Worm (Caenorhabditis elegans): ENCODE data around the gene R09H10.1.

R09H10.1 gene

DNA sequence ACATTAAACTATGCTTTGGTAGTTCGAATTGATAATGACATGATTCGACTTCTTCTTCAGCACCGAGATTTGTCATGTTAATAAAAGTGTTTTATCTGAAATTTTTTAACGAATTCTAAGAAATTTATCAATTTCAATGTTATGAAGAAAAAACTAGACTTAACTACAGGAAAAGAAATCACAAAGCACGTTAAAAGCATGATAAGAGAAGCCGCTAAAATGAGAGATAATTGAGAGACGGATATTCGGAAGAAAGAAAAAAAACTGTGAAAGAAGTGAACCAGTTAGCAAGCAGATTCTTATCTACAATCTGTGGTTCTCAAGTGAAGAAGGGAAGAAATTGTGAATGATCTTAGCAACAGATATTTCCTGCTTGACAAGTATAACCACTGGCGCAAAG lies 11.0 kb upstream of the R09H10.1 start, which contains the start of gene C43F9.4:
Gene C43F9.4 (minus strand): TSS at position 101 of the 400 bp plus-strand sequence.
- TF ChIP-seq hnd-1 (tag; optimal IDR thresholded peaks at IDR 0.05) (no peak), ceh-13 (GFP tag; optimal IDR thresholded peaks at IDR 0.05) (no peak), ets-7 (tag; optimal IDR thresholded peaks at IDR 0.05) (no peak), flt-1 (GFP tag; IDR thresholded peaks at IDR 0.05) (no peak), ceh-36 (tag; optimal IDR thresholded peaks at IDR 0.05) (no peak), hmg-4 (GFP tag; optimal IDR thresholded peaks at IDR 0.05) (no peak), F13C5.2 (tag; optimal IDR thresholded peaks at IDR 0.05) (no peak), tbx-11 (GFP tag; IDR thresholded peaks at IDR 0.05) (no peak), ama-1 (optimal IDR thresholded peaks at IDR 0.05) (no peak), sea-1 (GFP tag; conservative IDR thresholded peaks at IDR 0.05) (no peak), scrt-1 (GFP tag; IDR thresholded peaks at IDR 0.05) (no peak), tbx-37 (GFP tag; conservative IDR thresholded peaks at IDR 0.05) (no peak), pes-1 (GFP tag; IDR thresholded peaks at IDR 0.05) (no peak)

DNA sequence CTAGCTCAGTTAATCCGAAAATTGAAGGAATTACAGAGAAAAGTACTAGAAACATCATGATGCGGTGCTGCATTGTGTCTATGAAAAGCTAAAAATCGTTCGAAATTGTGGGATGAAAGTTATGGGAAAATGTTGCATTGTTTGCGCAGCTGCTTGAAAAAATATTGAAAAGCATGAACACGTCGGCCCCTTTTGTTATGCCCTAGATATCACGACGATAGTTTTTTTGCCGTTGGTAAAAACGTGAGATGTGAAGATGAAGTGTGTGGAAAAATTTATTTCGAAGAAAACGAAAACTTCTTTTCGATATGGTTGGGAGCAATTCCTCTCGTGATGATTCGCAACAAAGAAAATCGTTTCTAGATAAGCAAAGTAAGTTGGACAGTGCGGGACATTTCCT lies 9.4 kb upstream of the R09H10.1 start, which contains the start of the genes C43F9.5 and nkb-2:
Gene C43F9.5 (minus strand): TSS at position 101 of the 400 bp plus-strand sequence.
Gene nkb-2 (plus strand): TSS at position 277 of the 400 bp plus-strand sequence.
- no peak for TF ChIP-seq ets-7 (tag; optimal IDR thresholded peaks at IDR 0.05)
- TF ChIP-seq hnd-1 (tag; optimal IDR thresholded peaks at IDR 0.05) = no peak
- TF ChIP-seq pes-1 (GFP tag; IDR thresholded peaks at IDR 0.05) = no peak
- no peak for TF ChIP-seq ceh-36 (tag; optimal IDR thresholded peaks at IDR 0.05)
- TF ChIP-seq tbx-11 (GFP tag; IDR thresholded peaks at IDR 0.05) = no peak
- no peak for TF ChIP-seq ama-1 (optimal IDR thresholded peaks at IDR 0.05)
- TF ChIP-seq hmg-4 (GFP tag; optimal IDR thresholded peaks at IDR 0.05) = no peak
- TF ChIP-seq tra-4 (tag; optimal IDR thresholded peaks at IDR 0.05) = no peak
- no peak for TF ChIP-seq aly-1 (tag; optimal IDR thresholded peaks at IDR 0.05)
- TF ChIP-seq ceh-13 (GFP tag; optimal IDR thresholded peaks at IDR 0.05) = no peak
- no peak for TF ChIP-seq hmbx-1 (tag; optimal IDR thresholded peaks at IDR 0.05)
- TF ChIP-seq B0310.2 (tag; optimal IDR thresholded peaks at IDR 0.05) = no peak
- TF ChIP-seq flt-1 (GFP tag; IDR thresholded peaks at IDR 0.05) = no peak
- TF ChIP-seq F13C5.2 (tag; optimal IDR thresholded peaks at IDR 0.05) = no peak
- no peak for TF ChIP-seq scrt-1 (GFP tag; IDR thresholded peaks at IDR 0.05)
- no peak for TF ChIP-seq tbx-37 (GFP tag; conservative IDR thresholded peaks at IDR 0.05)
- TF ChIP-seq sea-1 (GFP tag; conservative IDR thresholded peaks at IDR 0.05) = no peak

DNA sequence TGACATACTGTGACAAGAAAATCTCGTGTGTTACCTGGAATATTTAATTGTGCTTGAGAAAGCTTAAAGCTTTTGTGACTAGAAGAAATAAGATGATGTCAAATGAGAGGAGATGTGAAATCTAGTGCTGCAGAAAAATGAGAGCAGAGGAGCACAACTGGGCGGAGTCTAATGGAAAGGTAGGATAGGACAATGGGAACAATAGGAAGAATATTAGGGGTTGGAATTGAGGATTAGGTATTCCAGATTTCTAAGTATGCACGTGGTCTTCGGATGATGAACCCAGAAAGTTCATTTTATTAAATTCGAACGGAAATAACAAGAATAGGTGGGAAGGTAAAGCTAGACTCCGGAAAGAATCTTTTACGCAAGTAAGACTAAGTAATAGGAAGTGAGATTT lies 6.5 kb upstream of the R09H10.1 start, which contains the start of gene C43F9.7:
Gene C43F9.7 (minus strand): TSS at position 101 of the 400 bp plus-strand sequence.
- no peak for TF ChIP-seq tra-4 (tag; optimal IDR thresholded peaks at IDR 0.05)
- TF ChIP-seq hnd-1 (tag; optimal IDR thresholded peaks at IDR 0.05) = no peak
- no peak for TF ChIP-seq aly-1 (tag; optimal IDR thresholded peaks at IDR 0.05)
- TF ChIP-seq pes-1 (GFP tag; IDR thresholded peaks at IDR 0.05) = no peak
- no peak for TF ChIP-seq sea-1 (GFP tag; conservative IDR thresholded peaks at IDR 0.05)
- TF ChIP-seq ama-1 (optimal IDR thresholded peaks at IDR 0.05) = no peak
- no peak for TF ChIP-seq hmbx-1 (tag; optimal IDR thresholded peaks at IDR 0.05)
- no peak for TF ChIP-seq F13C5.2 (tag; optimal IDR thresholded peaks at IDR 0.05)
- no peak for TF ChIP-seq ceh-36 (tag; optimal IDR thresholded peaks at IDR 0.05)
- no peak for TF ChIP-seq flt-1 (GFP tag; IDR thresholded peaks at IDR 0.05)
- no peak for TF ChIP-seq hmg-4 (GFP tag; optimal IDR thresholded peaks at IDR 0.05)
- no peak for TF ChIP-seq ceh-13 (GFP tag; optimal IDR thresholded peaks at IDR 0.05)
- no peak for TF ChIP-seq tbx-11 (GFP tag; IDR thresholded peaks at IDR 0.05)
- no peak for TF ChIP-seq ets-7 (tag; optimal IDR thresholded peaks at IDR 0.05)
- no peak for TF ChIP-seq tbx-37 (GFP tag; conservative IDR thresholded peaks at IDR 0.05)
- TF ChIP-seq B0310.2 (tag; optimal IDR thresholded peaks at IDR 0.05) = no peak
- no peak for TF ChIP-seq scrt-1 (GFP tag; IDR thresholded peaks at IDR 0.05)

DNA sequence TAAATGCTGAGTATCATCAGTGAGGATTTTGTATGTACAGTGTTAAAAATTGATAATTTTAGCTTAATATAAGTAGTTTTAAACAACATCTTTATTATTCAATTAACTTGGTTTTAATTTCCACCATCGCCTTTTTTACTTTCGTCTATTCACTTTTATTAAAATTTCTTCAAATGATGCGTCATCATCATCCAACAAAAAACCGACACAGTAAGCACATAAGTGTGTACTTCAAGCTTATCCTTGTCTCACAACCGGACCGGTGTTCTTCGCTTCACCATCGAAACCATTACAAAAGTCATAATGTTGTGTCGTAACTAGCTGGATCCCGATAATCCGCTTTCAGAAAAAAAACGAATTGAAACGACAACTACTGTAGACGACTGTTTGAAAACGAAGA lies 3.6 kb upstream of the R09H10.1 start, which contains the start of gene C43F9.11:
Gene C43F9.11 (plus strand): TSS at position 301 of the 400 bp plus-strand sequence.
- TF ChIP-seq hmbx-1 (tag; optimal IDR thresholded peaks at IDR 0.05) = no peak
- no peak for TF ChIP-seq ama-1 (optimal IDR thresholded peaks at IDR 0.05)
- no peak for TF ChIP-seq aly-1 (tag; optimal IDR thresholded peaks at IDR 0.05)
- TF ChIP-seq ceh-36 (tag; optimal IDR thresholded peaks at IDR 0.05) = no peak
- TF ChIP-seq ets-7 (tag; optimal IDR thresholded peaks at IDR 0.05) = no peak
- TF ChIP-seq sea-1 (GFP tag; conservative IDR thresholded peaks at IDR 0.05) = no peak

DNA sequence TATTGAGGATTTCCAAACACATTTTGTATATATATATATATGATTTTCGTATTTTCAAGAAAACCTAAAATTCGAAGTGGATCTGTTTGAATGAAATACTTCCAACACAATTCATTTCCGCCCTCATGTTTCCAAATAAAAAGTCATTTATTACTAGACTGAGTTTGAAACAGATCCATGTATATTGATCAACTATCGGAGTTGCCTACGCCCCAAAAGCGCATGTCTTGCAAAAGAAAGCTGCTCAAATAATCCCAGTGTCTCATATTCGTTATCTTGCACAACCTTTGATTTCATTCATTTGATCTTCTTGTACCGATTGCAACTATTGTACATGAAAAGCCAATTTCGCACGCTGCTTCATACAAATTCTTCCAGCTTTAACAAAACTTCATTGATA lies 2.6 kb downstream of the R09H10.1 start, which contains the start of gene R09H10.2:
Gene R09H10.2 (plus strand): TSS at position 301 of the 400 bp plus-strand sequence.
- TF ChIP-seq tbx-11 (GFP tag; IDR thresholded peaks at IDR 0.05) (no peak), aly-1 (tag; optimal IDR thresholded peaks at IDR 0.05) (no peak), scrt-1 (GFP tag; IDR thresholded peaks at IDR 0.05) (no peak), ceh-13 (GFP tag; optimal IDR thresholded peaks at IDR 0.05) (no peak), tbx-37 (GFP tag; conservative IDR thresholded peaks at IDR 0.05) (no peak), hmbx-1 (tag; optimal IDR thresholded peaks at IDR 0.05) (no peak), flt-1 (GFP tag; IDR thresholded peaks at IDR 0.05) (no peak), hnd-1 (tag; optimal IDR thresholded peaks at IDR 0.05) (no peak), tra-4 (tag; optimal IDR thresholded peaks at IDR 0.05) (no peak), sea-1 (GFP tag; conservative IDR thresholded peaks at IDR 0.05) (no peak), pes-1 (GFP tag; IDR thresholded peaks at IDR 0.05) (no peak), B0310.2 (tag; optimal IDR thresholded peaks at IDR 0.05) (no peak), ama-1 (optimal IDR thresholded peaks at IDR 0.05) (no peak), hmg-4 (GFP tag; optimal IDR thresholded peaks at IDR 0.05) (no peak), F13C5.2 (tag; optimal IDR thresholded peaks at IDR 0.05) (no peak), ets-7 (tag; optimal IDR thresholded peaks at IDR 0.05) (no peak), ceh-36 (tag; optimal IDR thresholded peaks at IDR 0.05) (no peak)

DNA sequence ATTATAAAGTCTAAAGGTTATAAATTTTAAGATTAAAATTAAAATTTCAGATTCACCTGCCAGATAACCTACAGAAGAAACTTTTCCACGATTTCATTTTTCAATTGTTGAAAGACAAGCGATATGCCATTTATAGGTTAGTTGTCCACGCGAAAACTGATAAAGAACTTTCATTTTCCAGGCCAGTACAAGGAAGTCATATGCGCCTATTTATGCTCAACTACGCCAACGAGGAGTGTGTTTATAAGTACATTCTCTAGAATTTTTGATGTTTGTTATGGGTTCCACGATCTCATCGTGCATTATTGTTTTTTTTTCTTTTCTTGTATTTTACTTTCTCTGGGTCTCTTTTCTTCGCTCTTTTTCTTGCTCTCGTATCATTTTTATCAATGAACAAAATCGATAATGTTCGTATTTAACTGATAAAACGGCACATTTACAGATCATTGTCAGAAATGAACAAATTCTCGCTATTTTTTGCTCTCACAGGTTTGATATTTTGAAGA lies 6.5 kb downstream of the R09H10.1 start, which contains the start of gene R09H10.3:
Gene R09H10.3 (plus strand): TSS at position 456 of the 506 bp plus-strand sequence.
- TF ChIP-seq tbx-11 (GFP tag; IDR thresholded peaks at IDR 0.05) (no peak), pes-1 (GFP tag; IDR thresholded peaks at IDR 0.05) (no peak), ceh-13 (GFP tag; optimal IDR thresholded peaks at IDR 0.05) (no peak), hnd-1 (tag; optimal IDR thresholded peaks at IDR 0.05) (no peak), B0310.2 (tag; optimal IDR thresholded peaks at IDR 0.05) (no peak), hmbx-1 (tag; optimal IDR thresholded peaks at IDR 0.05) (no peak), tra-4 (tag; optimal IDR thresholded peaks at IDR 0.05) (no peak), flt-1 (GFP tag; IDR thresholded peaks at IDR 0.05) (no peak), hmg-4 (GFP tag; optimal IDR thresholded peaks at IDR 0.05) (no peak)

DNA sequence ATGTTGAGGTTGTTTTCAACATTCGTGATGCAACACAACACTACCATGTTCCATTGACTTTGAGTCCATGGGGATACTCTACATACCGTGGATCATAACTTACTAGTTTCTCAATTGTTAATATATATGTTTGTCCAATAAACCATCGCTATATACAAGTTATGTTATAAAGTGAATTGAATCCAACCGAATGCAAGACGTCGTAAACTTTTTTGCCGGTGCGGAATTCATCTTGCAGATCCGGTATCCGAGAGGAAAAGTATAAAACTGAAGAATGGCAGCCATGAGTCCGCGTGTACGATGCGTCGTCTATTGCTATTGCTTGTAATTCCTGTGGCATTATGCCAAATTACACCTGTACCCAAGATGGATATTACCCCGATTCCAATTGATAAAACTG lies 8.2 kb downstream of the R09H10.1 start, which contains the start of gene R09H10.6:
Gene R09H10.6 (plus strand): TSS at position 301 of the 400 bp plus-strand sequence.
- TF ChIP-seq ets-7 (tag; optimal IDR thresholded peaks at IDR 0.05) = no peak
- no peak for TF ChIP-seq pes-1 (GFP tag; IDR thresholded peaks at IDR 0.05)
- no peak for TF ChIP-seq flt-1 (GFP tag; IDR thresholded peaks at IDR 0.05)
- no peak for TF ChIP-seq F13C5.2 (tag; optimal IDR thresholded peaks at IDR 0.05)
- TF ChIP-seq tbx-11 (GFP tag; IDR thresholded peaks at IDR 0.05) = no peak
- TF ChIP-seq tra-4 (tag; optimal IDR thresholded peaks at IDR 0.05) = no peak
- no peak for TF ChIP-seq tbx-37 (GFP tag; conservative IDR thresholded peaks at IDR 0.05)
- TF ChIP-seq scrt-1 (GFP tag; IDR thresholded peaks at IDR 0.05) = no peak
- TF ChIP-seq hnd-1 (tag; optimal IDR thresholded peaks at IDR 0.05) = no peak
- TF ChIP-seq aly-1 (tag; optimal IDR thresholded peaks at IDR 0.05) = no peak
- no peak for TF ChIP-seq ceh-13 (GFP tag; optimal IDR thresholded peaks at IDR 0.05)
- TF ChIP-seq ceh-36 (tag; optimal IDR thresholded peaks at IDR 0.05) = no peak
- TF ChIP-seq B0310.2 (tag; optimal IDR thresholded peaks at IDR 0.05) = no peak
